Worm (Caenorhabditis elegans) whole organism, L4 larva: ENCODE measurements around the gene smrd-1.
A peak's percentile ranks its signal among the peaks of the same experiment; 100 is the strongest.

Source experiments
- ZK337.2 ChIP-seq: fragments of 200-800 bp; sonication (Bioruptor generic); IDR thresholded peaks from 2 replicates; pipeline ENCODE4 v1.3.6; 2022; ENCODE audit warnings: missing genetic modification reagents, missing genetic modification characterization, missing compliant biosample characterization
- aly-2 ChIP-seq: sonication (generic microtip); optimal IDR thresholded peaks from 2 replicates; lab custom pipeline; 2018; ENCODE audit warnings: missing biosample characterization, missing genetic modification characterization
- dpl-1 ChIP-seq: fragments of 150-350 bp; optimal IDR thresholded peaks from 2 replicates; lab custom pipeline; 2014; ENCODE audit warnings: missing biosample characterization, missing genetic modification reagents, missing genetic modification characterization
- hlh-30 ChIP-seq: sonication (generic microtip); optimal IDR thresholded peaks from 2 replicates; lab custom pipeline; 2017; ENCODE audit warnings: antibody characterized with exemption, mild to moderate bottlenecking, missing genetic modification characterization, missing compliant biosample characterization; ENCODE audit not compliant: insufficient read depth
- lin-15B ChIP-seq: fragments of 150-350 bp; sonication (generic microtip); optimal IDR thresholded peaks from 3 replicates; lab custom pipeline; 2014; ENCODE audit warnings: missing biosample characterization, missing genetic modification characterization
- mep-1 ChIP-seq: fragments of 150-350 bp; sonication (generic microtip); optimal IDR thresholded peaks from 3 replicates; lab custom pipeline; 2014; ENCODE audit warnings: missing biosample characterization, missing genetic modification characterization
- nhr-10 ChIP-seq: fragments of 150-350 bp; optimal IDR thresholded peaks from 2 replicates; lab custom pipeline; 2014; ENCODE audit warnings: missing biosample characterization, missing genetic modification characterization
- nhr-237 ChIP-seq: sonication (generic microtip); optimal IDR thresholded peaks from 2 replicates; lab custom pipeline; 2017; ENCODE audit warnings: missing biosample characterization, missing genetic modification characterization
- nhr-28 ChIP-seq: fragments of 150-350 bp; optimal IDR thresholded peaks from 2 replicates; lab custom pipeline; 2014; ENCODE audit warnings: missing biosample characterization, missing genetic modification characterization
- nhr-6 ChIP-seq: fragments of 150-350 bp; optimal IDR thresholded peaks from 2 replicates; lab custom pipeline; 2014; ENCODE audit warnings: missing biosample characterization, missing genetic modification characterization
- pha-4 ChIP-seq, 2 experiments: fragments of 150-350 bp in 1 of 2; fragments of 200-800 bp in 1 of 2; sonication (Bioruptor generic) in 1 of 2; IDR thresholded peaks in 1 of 2; optimal IDR thresholded peaks in 1 of 2; 2 replicates each; pipeline versions ENCODE4 v1.3.6 to Lab custom; 2014 to 2022; ENCODE audit warnings: missing genetic modification characterization in 2 of 2, missing genetic modification reagents in 2 of 2, missing biosample characterization in 1 of 2, missing compliant biosample characterization in 1 of 2
- snpc-4 ChIP-seq: fragments of 150-350 bp; optimal IDR thresholded peaks from 2 replicates; lab custom pipeline; 2014; ENCODE audit warnings: missing biosample characterization, missing genetic modification characterization

ce11 chrIII:10470927-10471326 lies 35.1 kb upstream of the smrd-1 start, which contains the start of gene cul-1:
- TF ChIP-seq mep-1 = no peak
- TF ChIP-seq ZK337.2 (GFP tag; lab: Robert Waterston, UW) = no peak
- peak; percentile 72 for TF ChIP-seq hlh-30 (tag; lab: Kevin White, UChicago)
- TF ChIP-seq snpc-4 = no peak
- no peak for TF ChIP-seq aly-2 (tag; lab: Kevin White, UChicago)
- TF ChIP-seq lin-15B (tag; lab: Kevin White, UChicago) = no peak
- TF ChIP-seq nhr-28 = peak; percentile 2
- no peak for TF ChIP-seq nhr-10 (tag; lab: Kevin White, UChicago)
- TF ChIP-seq nhr-237 (tag; lab: Kevin White, UChicago) = no peak
- TF ChIP-seq nhr-6 (tag; lab: Kevin White, UChicago) = no peak
- TF ChIP-seq pha-4 (GFP tag; IDR thresholded peaks at IDR 0.05; lab: Robert Waterston, UW) = no peak
- no peak for TF ChIP-seq pha-4 (tag; optimal IDR thresholded peaks at IDR 0.05; lab: Kevin White, UChicago)
- no peak for TF ChIP-seq dpl-1 (GFP tag; lab: Kevin White, UChicago)
